Worm (Caenorhabditis elegans) whole organism, dauer: Measurements from ENCODE around the gene oac-42.

Source experiments
- unc-62 ChIP-seq: sonication (generic microtip); optimal IDR thresholded peaks from 2 replicates; lab custom pipeline; 2017; ENCODE audit warnings: missing biosample characterization, missing genetic modification reagents, missing genetic modification characterization

oac-42 gene

DNA sequence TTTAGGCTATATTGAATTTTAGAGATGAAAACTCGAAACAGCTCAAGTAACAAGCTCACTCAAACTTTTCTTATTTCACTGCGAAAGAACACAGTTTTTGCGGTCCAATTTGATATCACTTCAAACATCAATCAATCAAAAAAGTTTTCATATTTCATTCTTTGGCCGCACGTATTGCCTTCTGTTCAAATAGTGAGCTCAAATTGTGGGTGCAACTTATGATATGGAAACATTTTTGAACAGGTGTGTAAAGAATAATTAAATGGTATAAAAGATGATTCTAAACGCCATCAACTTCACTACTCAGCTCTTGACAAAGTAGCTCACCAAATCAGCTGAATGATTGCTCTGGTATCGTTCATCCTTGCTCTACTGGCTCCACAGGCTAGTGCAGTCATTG lies 15.1 kb upstream of the oac-42 start, which contains the start of gene T06C12.14:
Gene T06C12.14 (plus strand): TSS at position 301 of the 400 bp plus-strand sequence.
- TF ChIP-seq unc-62 (GFP tag; lab: Kevin White, UChicago): no peak

DNA sequence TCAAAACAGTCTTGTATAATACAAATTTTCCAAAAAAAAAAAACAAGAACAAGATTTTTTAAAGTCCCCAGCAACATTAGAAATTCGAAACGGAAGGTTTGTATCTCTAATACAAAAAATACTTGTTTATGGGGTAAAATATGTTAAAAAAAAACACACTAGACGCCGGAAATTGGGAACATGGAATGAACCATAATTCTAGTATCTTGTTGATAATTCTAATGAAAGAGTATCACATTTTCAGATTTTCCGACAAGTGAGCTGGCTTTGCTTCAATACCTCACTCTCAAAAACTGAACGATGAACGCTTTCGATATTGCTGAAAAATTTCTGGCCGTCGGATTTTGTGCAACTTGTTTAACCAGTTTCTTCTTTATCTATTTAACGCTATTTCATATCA lies 13.1 kb upstream of the oac-42 start, which contains the start of gene str-60:
Gene str-60 (plus strand): TSS at position 301 of the 400 bp plus-strand sequence.
- TF ChIP-seq unc-62 (GFP tag; lab: Kevin White, UChicago): no peak

DNA sequence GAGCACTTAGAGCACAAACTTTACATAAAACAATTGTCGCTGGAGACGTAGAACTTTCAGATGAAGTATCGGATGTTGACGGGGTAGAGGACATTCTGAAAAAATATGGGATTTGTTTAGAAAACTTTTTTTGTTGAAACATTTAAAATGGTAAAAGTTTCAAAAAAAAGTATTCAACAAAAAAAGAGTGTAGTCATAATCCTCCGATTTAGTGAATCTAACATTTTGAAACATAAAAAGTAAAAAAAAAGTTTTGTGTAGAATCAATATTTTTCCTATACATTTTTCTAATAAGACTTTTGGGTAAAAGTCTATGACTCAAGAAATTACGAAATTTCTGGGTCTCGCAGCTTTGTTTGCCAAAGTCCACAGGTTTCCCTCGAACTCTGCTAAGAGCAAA lies 12.1 kb upstream of the oac-42 start, which contains the start of gene nhr-213:
Gene nhr-213 (minus strand): TSS at position 101 of the 400 bp plus-strand sequence.
- no peak for TF ChIP-seq unc-62 (GFP tag; lab: Kevin White, UChicago)

DNA sequence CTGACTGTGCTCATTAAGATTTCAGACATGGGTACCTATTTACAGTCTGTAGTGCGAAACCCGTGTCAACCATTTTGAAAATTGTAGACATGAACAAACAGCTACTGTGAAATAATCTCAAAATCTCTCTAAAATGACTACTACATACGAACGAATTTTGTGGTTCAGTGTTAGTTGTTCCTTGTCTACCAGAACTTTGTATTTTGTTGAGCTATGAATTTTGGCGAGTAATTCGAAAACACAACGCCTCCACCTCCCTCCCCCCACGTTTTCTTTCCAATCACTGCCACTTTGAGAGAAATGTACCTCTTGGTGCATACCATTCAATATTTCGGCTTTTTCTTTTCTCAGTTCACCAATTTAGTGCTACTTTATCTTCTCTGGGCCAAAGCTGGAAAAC lies 8.1 kb upstream of the oac-42 start, which contains the start of gene T06C12.11:
Gene T06C12.11 (plus strand): TSS at position 301 of the 400 bp plus-strand sequence.
- no peak for TF ChIP-seq unc-62 (GFP tag; lab: Kevin White, UChicago)

DNA sequence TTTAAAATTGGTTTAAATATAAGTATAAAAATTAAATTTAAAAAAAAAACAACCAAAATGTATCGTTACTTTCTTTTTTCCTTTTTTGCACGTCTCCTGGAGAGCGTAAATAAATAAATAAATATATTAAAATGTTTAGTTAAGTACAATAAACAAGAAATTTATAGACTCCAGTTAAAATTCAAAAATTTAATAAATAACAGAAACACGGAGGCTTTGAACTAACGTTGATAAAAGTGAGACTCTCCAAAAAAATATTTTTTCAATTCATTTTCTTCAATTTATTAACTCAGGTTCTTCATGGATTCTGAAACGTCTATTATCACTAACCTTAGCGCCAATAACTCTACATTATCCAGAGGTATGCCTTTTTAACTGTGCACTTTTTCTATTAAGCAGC lies 7.2 kb upstream of the oac-42 start, which contains the start of gene T06C12.12:
Gene T06C12.12 (plus strand): TSS at position 301 of the 400 bp plus-strand sequence.
- no peak for TF ChIP-seq unc-62 (GFP tag; lab: Kevin White, UChicago)

DNA sequence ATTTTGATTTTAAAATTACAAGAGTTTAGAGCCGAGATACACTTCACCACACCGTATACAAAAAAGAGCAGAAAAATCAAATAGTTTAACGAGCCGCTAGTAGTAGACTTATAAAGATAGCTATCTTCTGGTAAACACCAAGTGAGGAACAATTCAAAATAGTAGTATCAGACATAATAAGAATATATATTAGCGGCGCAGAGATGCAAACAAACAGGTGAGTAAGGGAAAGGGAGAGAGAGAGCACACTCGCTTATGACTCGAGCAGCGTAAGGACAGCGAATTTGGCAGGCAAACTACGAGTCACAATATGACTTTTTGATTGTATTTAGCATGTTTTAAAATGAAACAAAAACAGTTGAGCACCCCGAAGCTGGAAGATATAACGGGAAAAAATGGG lies 6.7 kb upstream of the oac-42 start:
- TF ChIP-seq unc-62 (GFP tag; lab: Kevin White, UChicago): no peak

DNA sequence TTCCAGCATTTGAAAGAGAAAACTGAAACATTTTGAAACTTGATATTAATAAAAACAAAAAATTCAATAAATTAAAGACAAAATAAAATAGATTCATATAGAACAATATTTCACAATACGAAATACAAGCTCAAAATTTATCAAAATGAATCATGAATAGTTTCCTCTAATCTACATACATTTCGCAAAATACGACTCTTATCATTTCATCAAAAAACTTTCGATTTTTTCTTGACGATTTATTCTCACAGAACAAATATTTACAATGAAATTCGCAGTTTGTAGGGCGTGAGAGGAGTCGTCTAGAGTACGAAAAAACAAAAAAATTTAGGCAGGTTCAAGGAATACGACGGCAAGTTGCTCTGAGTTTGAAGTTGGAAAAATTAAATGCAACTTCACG lies 5.5 kb upstream of the oac-42 start:
- TF ChIP-seq unc-62 (GFP tag; lab: Kevin White, UChicago): no peak

DNA sequence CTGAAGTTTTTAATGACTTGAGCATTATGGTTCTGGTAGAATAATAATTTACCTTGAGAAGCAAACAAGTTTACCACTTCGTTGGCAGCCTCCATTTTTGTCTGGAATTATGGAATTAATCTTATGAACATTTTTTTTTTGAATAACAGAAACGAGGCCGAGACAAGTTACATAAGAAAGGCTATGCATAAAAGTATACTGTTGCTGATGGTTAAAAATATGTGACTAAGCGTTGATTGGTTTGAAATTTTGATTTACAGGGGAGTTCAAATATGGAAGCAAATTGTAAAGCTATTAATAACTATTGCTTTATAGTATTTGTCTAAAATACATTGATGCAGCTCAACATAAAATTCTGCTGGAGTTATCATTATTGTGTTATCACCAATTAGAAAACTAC lies 4.2 kb upstream of the oac-42 start, which contains the start of gene cgt-1:
Gene cgt-1 (minus strand): TSS at position 101 of the 400 bp plus-strand sequence.
- TF ChIP-seq unc-62 (GFP tag; lab: Kevin White, UChicago): no peak

DNA sequence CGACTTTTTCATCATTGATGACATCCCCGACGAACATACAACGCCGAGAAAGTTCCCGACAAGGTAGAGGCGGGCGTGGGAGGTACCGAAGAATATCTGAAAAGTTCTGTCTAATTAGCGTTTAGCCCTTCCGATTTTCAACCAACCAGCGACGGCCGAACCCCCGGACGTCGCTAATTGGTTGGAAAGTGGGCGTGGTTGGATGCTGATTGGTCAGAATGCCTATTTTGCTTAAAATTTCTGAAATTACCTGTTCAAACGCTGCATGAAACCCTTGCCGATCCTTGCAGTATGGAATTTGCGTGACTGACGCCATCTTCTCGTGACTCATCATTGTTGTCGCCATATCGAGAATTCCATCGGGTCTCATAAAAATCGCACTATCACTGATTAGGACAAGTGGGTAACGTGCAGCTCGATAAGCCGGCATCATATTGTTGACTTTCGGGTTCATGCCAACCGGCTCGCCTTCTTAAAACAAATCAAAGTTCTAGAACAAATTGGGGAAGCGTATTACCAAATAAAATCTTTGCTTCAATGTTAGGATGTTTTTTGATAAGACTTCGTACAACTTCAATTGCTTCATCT lies 3.2 kb upstream of the oac-42 start:
- no peak for TF ChIP-seq unc-62 (GFP tag; lab: Kevin White, UChicago)

DNA sequence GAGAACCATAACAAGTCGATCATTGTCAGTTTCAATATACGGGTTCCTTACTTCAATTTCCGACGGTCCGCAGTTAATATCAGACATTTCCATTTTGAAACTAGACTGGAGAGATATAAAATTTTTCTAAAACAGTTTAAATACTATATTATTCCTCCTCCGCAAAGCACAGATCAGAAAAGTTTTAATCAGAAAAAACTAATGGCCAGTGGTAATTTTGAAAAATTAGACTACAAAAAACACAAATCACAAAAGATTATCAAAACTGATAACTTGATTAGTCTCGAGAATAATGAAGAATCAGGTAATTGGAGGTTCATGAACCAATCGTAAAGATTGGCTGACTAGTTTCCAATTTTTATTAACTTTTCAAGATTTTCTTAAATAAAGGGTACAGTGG lies 1.4 kb upstream of the oac-42 start, which contains the start of gene T06C12.9:
Gene T06C12.9 (minus strand): TSS at position 101 of the 400 bp plus-strand sequence.
- no peak for TF ChIP-seq unc-62 (GFP tag; lab: Kevin White, UChicago)

DNA sequence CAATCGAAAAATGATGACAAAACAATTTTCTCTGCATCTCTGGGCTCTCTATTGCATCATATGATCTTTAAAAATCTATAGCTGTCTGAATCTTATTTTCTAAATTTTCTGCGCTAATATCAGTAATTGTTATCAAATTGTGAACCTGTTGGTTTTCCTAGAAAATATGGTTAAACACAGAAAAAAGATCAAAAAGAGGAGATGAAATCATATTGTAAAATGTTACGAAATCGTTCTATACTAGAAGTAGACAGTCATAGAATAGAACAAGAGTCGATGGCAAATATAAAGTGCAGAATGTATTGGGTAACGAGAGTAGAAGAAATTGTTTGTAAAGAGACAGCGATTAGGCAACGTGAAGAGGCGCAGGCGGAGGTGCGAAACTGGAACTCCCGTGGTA lies 3.9 kb downstream of the oac-42 start:
- no peak for TF ChIP-seq unc-62 (GFP tag; lab: Kevin White, UChicago)

DNA sequence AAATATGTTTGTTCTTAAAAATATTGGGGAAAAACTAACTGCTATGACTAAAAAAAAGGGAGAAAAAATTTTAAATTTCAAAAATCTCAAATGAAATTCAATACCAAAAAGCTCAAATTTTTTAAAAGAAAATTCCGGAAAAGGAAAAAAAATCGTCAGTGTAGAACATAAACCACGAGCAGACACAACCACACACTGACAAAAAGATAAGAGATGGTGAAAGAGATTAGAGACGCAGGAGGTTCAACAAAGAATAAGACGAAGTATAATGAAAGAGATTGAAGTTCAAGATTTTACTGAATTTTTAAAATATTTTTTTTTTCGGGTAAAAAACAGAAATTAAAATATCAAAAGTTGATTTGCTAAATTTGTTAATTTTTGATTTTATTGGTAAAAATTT lies 4.6 kb downstream of the oac-42 start:
- no peak for TF ChIP-seq unc-62 (GFP tag; lab: Kevin White, UChicago)

DNA sequence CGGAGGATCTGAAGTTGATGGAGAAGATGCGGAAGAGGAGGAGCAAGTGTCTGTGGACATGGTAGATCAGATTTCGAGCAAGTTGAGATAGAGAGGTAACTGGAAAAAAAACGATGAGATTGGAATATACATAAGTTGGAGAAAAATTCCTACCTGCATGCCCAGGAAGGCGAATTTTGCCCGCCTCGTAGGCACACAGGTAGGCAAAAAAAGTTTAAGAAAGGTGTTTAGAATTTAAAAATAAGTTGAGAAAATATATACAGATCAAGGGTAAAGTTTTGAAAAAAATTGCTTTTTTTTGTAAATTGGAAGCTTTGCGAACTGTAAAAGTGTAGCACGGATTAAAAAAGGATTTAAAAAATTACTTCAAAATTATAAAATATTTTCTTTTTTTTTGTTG lies 5.1 kb downstream of the oac-42 start, which contains the start of gene nhr-84:
Gene nhr-84 (minus strand): TSS at position 101 of the 400 bp plus-strand sequence.
- TF ChIP-seq unc-62 (GFP tag; lab: Kevin White, UChicago): no peak

DNA sequence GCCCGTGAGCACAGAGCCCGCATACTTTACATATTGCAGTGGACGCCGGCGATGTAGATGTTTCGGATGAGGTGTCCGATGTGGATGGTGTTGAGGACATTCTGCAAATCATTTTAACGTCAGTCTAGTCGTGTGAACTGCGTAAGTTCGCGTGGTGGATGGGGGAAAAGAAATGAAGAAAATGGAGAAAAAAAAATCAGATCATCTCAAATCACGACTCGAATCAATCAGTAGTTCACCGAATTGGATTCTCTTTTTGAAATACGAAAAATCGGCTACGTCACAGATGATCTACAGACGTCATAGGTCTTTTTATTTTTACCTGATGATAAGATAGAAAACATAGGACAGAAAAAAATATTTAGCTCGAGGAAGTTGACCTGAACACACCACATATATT lies 8.3 kb downstream of the oac-42 start, which contains the start of gene nhr-102:
Gene nhr-102 (minus strand): TSS at position 101 of the 400 bp plus-strand sequence.
- no peak for TF ChIP-seq unc-62 (GFP tag; lab: Kevin White, UChicago)

DNA sequence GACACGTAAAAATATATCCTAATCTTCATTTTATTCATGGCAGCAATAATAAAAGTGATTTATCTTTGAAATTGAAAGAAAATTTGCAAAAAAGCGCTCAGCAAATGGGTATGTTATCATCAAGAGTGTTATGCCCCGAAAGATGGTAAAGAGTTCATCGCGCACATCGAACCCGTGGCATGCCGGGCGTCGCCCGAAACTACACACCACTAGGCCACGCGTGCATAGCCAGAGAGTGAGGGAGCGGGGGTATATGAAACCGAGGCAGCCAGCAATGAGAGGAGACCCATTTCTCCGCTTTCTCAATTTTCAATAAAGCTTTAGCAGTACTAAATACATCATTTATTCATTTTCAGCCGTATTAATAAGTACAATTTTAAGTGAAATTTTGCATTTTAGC lies 10.8 kb downstream of the oac-42 start:
- no peak for TF ChIP-seq unc-62 (GFP tag; lab: Kevin White, UChicago)

DNA sequence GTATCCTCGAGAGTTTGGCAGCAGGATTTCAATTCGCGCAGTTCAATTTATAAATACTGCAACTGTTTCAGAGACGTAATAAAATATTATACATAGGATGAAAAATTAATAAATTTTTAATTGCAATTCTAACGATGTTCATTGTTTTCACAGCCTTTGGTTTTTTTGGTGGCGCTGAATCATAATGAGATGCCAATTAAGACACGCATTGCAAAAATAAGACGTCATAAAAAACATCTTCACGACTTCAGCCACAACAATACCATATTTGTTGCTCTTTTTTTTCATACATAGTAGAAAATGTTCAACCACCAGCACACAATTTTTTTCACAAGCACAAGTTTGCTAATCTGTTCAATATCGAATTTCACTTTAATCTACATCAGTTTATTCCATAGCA lies 12.3 kb downstream of the oac-42 start, which contains the start of gene str-56:
Gene str-56 (plus strand): TSS at position 301 of the 400 bp plus-strand sequence.
- no peak for TF ChIP-seq unc-62 (GFP tag; lab: Kevin White, UChicago)

DNA sequence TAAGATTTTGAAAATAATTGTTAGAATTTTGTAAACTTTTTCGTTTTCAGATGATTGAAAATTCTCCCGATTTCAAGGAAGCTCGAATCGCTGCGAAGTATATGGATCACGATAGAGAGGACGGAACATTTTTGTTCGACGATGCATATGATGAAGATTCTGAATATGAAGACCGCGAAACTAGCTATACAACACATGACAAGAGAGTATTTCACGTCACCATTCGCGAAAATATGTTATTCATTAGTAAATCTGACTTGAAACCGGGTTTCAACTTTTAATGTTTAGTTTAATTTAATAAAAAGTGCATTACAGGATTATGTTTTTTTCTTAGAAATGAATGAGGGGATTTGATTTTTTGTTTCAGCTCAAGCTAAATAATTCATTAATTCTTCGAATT lies 14.2 kb downstream of the oac-42 start, which contains the start of gene str-57:
Gene str-57 (plus strand): TSS at position 301 of the 400 bp plus-strand sequence.
- no peak for TF ChIP-seq unc-62 (GFP tag; lab: Kevin White, UChicago)
